Fruit fly (Drosophila melanogaster): Measurements from ENCODE around the gene CG6495.

- TF ChIP-seq rgr (GFP tag; optimal IDR thresholded peaks at IDR 0.05) (no peak), Mio (GFP tag; optimal IDR thresholded peaks at IDR 0.05) (no peak)
These were observed 20.3 kb downstream of the CG6495 start for dm6 chr2L:10781252-10781651.

All from whole organism, wandering third instar larva.